Worm (Caenorhabditis elegans): Measurements from ENCODE around the gene elpc-2.
A peak's percentile ranks its signal among the peaks of the same experiment; 100 is the strongest.

The elpc-2 gene

ce11 chrIII:12711217-12711616 lies 37.7 kb downstream of the elpc-2 start, which contains the start of gene hut-1 (continued):
- TF ChIP-seq sox-4 (tag; optimal IDR thresholded peaks at IDR 0.05), result no peak
- no peak for TF ChIP-seq ets-5 (GFP tag; IDR thresholded peaks at IDR 0.05)
- TF ChIP-seq mef-2 (tag; optimal IDR thresholded peaks at IDR 0.05), result no peak
- TF ChIP-seq egl-13 (tag; optimal IDR thresholded peaks at IDR 0.05), result no peak
- no peak for TF ChIP-seq unc-30 (tag; optimal IDR thresholded peaks at IDR 0.05)
- TF ChIP-seq ztf-4 (tag; optimal IDR thresholded peaks at IDR 0.05), result no peak
- TF ChIP-seq sup-37 (GFP tag; optimal IDR thresholded peaks at IDR 0.05), result no peak
- TF ChIP-seq nhr-85 (tag), result no peak
- no peak for TF ChIP-seq unc-86 (tag; optimal IDR thresholded peaks at IDR 0.05)
- TF ChIP-seq nhr-90 (tag; optimal IDR thresholded peaks at IDR 0.05; ENCODE audit: poor library complexity), result no peak
- TF ChIP-seq nhr-84 (tag; optimal IDR thresholded peaks at IDR 0.05), result no peak
- TF ChIP-seq fkh-10 (GFP tag; optimal IDR thresholded peaks at IDR 0.05), result no peak
- no peak for TF ChIP-seq ceh-8 (GFP tag; optimal IDR thresholded peaks at IDR 0.05)
- TF ChIP-seq egl-27 (tag; optimal IDR thresholded peaks at IDR 0.05), result no peak
- peak; percentile 0 for TF ChIP-seq ama-1 (optimal IDR thresholded peaks at IDR 0.05)
- no peak for TF ChIP-seq snpc-4 (tag; optimal IDR thresholded peaks at IDR 0.05)
- TF ChIP-seq nhr-77 (tag; optimal IDR thresholded peaks at IDR 0.05), result no peak
- no peak for TF ChIP-seq nhr-19 (GFP tag; conservative IDR thresholded peaks at IDR 0.05)
- no peak for TF ChIP-seq isw-1 (GFP tag; IDR thresholded peaks at IDR 0.05)
- TF ChIP-seq aly-2 (tag; optimal IDR thresholded peaks at IDR 0.05), result peak; percentile 14
- peak; percentile 96 for TF ChIP-seq F16B12.6 (tag; optimal IDR thresholded peaks at IDR 0.05)
- no peak for TF ChIP-seq alr-1 (tag; optimal IDR thresholded peaks at IDR 0.05; ENCODE audit: borderline replicate concordance)
- no peak for TF ChIP-seq unc-62 (GFP tag; optimal IDR thresholded peaks at IDR 0.05)
- TF ChIP-seq lir-3 (tag; optimal IDR thresholded peaks at IDR 0.05; ENCODE audit: poor library complexity), result no peak
- TF ChIP-seq skn-1 (tag; optimal IDR thresholded peaks at IDR 0.05), result no peak
- TF ChIP-seq ceh-82 (tag; optimal IDR thresholded peaks at IDR 0.05), result peak; percentile 1 to 60 (median 37)
- TF ChIP-seq C16A3.4 (tag; optimal IDR thresholded peaks at IDR 0.05), result peak; percentile 72
- peak; percentile 54 for TF ChIP-seq rnt-1 (tag; optimal IDR thresholded peaks at IDR 0.05)
- TF ChIP-seq mdl-1 (tag; optimal IDR thresholded peaks at IDR 0.05), result peak in 1 of 2 experiments; percentile 34
- no peak for TF ChIP-seq nhr-12 (tag; optimal IDR thresholded peaks at IDR 0.05)
- TF ChIP-seq nhr-47 (tag; optimal IDR thresholded peaks at IDR 0.05), result peak; percentile 46
- no peak for TF ChIP-seq nhr-28 (tag; optimal IDR thresholded peaks at IDR 0.05)
- no peak for TF ChIP-seq ces-1 (GFP tag; optimal IDR thresholded peaks at IDR 0.05)
- TF ChIP-seq lin-35 (GFP tag; optimal IDR thresholded peaks at IDR 0.05), result peak; percentile 82 to 93
- TF ChIP-seq tlp-1 (tag; optimal IDR thresholded peaks at IDR 0.05), result no peak
- no peak for TF ChIP-seq nhr-237 (tag; optimal IDR thresholded peaks at IDR 0.05)
- no peak for TF ChIP-seq nhr-76 (tag; optimal IDR thresholded peaks at IDR 0.05)
- no peak for TF ChIP-seq ztf-11 (tag; optimal IDR thresholded peaks at IDR 0.05)
- no peak for TF ChIP-seq pqm-1 (tag; optimal IDR thresholded peaks at IDR 0.05)
- TF ChIP-seq hpl-2 (GFP tag; optimal IDR thresholded peaks at IDR 0.05), result no peak
- TF ChIP-seq mab-9 (GFP tag; IDR thresholded peaks at IDR 0.05), result no peak
- no peak for TF ChIP-seq Y116A8C.19 (tag; optimal IDR thresholded peaks at IDR 0.05; ENCODE audit: borderline replicate concordance)
- TF ChIP-seq blmp-1 (tag; optimal IDR thresholded peaks at IDR 0.05), result peak; percentile 35
- peak; percentile 74 for TF ChIP-seq unc-130 (tag; optimal IDR thresholded peaks at IDR 0.05)
- no peak for TF ChIP-seq jun-1 (tag; optimal IDR thresholded peaks at IDR 0.05)
- no peak for TF ChIP-seq lin-14 (GFP tag; optimal IDR thresholded peaks at IDR 0.05)

Data from whole organism, L1 larva.